Worm (Caenorhabditis elegans) whole organism, mixed stage, embryonic: ENCODE data around the gene Y38H6C.20.

Source experiments
- M03D4.4 ChIP-seq: sonication (generic microtip); optimal IDR thresholded peaks from 2 replicates; lab custom pipeline; 2017; ENCODE audit warnings: mild to moderate bottlenecking, missing genetic modification characterization, missing compliant biosample characterization
- ceh-39 ChIP-seq: fragments of 150-350 bp; optimal IDR thresholded peaks from 2 replicates; lab custom pipeline; 2014; ENCODE audit warnings: missing biosample characterization, missing genetic modification characterization
- ceh-83 ChIP-seq: fragments of 200-800 bp; sonication (Bioruptor generic); optimal IDR thresholded peaks from 2 replicates; lab custom pipeline; 2018; ENCODE audit warnings: mild to moderate bottlenecking, missing genetic modification characterization, missing compliant biosample characterization
- elt-1 ChIP-seq: sonication (generic microtip); optimal IDR thresholded peaks from 2 replicates; lab custom pipeline; 2017; ENCODE audit warnings: missing genetic modification characterization, mild to moderate bottlenecking, missing compliant biosample characterization, antibody characterized with exemption, moderate library complexity, borderline replicate concordance; ENCODE audit not compliant: insufficient read depth
- lin-13 ChIP-seq: fragments of 150-350 bp; optimal IDR thresholded peaks from 2 replicates; lab custom pipeline; 2014; ENCODE audit warnings: missing biosample characterization, missing genetic modification characterization
- lsy-2 ChIP-seq: fragments of 150-350 bp; optimal IDR thresholded peaks from 2 replicates; lab custom pipeline; 2014; ENCODE audit warnings: missing biosample characterization, missing genetic modification characterization
- mls-2 ChIP-seq: sonication (generic microtip); optimal IDR thresholded peaks from 2 replicates; lab custom pipeline; 2016; ENCODE audit warnings: mild to moderate bottlenecking, missing genetic modification characterization, moderate library complexity, missing compliant biosample characterization
- nhr-12 ChIP-seq: fragments of 150-350 bp; optimal IDR thresholded peaks from 2 replicates; lab custom pipeline; 2014; ENCODE audit warnings: missing biosample characterization, missing genetic modification characterization
- nhr-2 ChIP-seq: fragments of 150-350 bp; optimal IDR thresholded peaks from 2 replicates; lab custom pipeline; 2014; ENCODE audit warnings: missing biosample characterization, missing genetic modification characterization
- nhr-28 ChIP-seq: fragments of 150-350 bp; optimal IDR thresholded peaks from 2 replicates; lab custom pipeline; 2014; ENCODE audit warnings: missing biosample characterization, missing genetic modification characterization
- nhr-76 ChIP-seq: sonication (generic microtip); optimal IDR thresholded peaks from 2 replicates; lab custom pipeline; 2017; ENCODE audit warnings: missing biosample characterization, missing genetic modification characterization
- snpc-4 ChIP-seq: fragments of 150-350 bp; optimal IDR thresholded peaks from 2 replicates; lab custom pipeline; 2014; ENCODE audit warnings: missing biosample characterization, missing genetic modification characterization
- unc-120 ChIP-seq: sonication (generic microtip); optimal IDR thresholded peaks from 2 replicates; lab custom pipeline; 2017; ENCODE audit warnings: missing genetic modification characterization, missing compliant biosample characterization; ENCODE audit not compliant: poor library complexity, severe bottlenecking

- TF ChIP-seq elt-1 (tag; lab: Kevin White, UChicago) (no peak), nhr-2 (no peak), nhr-12 (tag; lab: Kevin White, UChicago) (no peak), ceh-83 (GFP tag; lab: Kevin White, UChicago) (no peak), snpc-4 (tag; lab: Kevin White, UChicago) (no peak), lsy-2 (tag; lab: Kevin White, UChicago) (no peak), unc-120 (tag; lab: Kevin White, UChicago) (no peak), M03D4.4 (tag; lab: Kevin White, UChicago) (no peak), nhr-28 (no peak), lin-13 (tag; lab: Kevin White, UChicago) (no peak), mls-2 (tag; lab: Kevin White, UChicago) (no peak), nhr-76 (tag; lab: Kevin White, UChicago) (no peak), ceh-39 (tag; lab: Kevin White, UChicago) (no peak)
Observed at ce11 chrV:20552971-20553370, 2.0 kb upstream of the Y38H6C.20 start, which contains the start of gene vmo-1.
